Fruit fly (Drosophila melanogaster): ENCODE measurements around the gene CG5466.

The CG5466 gene

DNA sequence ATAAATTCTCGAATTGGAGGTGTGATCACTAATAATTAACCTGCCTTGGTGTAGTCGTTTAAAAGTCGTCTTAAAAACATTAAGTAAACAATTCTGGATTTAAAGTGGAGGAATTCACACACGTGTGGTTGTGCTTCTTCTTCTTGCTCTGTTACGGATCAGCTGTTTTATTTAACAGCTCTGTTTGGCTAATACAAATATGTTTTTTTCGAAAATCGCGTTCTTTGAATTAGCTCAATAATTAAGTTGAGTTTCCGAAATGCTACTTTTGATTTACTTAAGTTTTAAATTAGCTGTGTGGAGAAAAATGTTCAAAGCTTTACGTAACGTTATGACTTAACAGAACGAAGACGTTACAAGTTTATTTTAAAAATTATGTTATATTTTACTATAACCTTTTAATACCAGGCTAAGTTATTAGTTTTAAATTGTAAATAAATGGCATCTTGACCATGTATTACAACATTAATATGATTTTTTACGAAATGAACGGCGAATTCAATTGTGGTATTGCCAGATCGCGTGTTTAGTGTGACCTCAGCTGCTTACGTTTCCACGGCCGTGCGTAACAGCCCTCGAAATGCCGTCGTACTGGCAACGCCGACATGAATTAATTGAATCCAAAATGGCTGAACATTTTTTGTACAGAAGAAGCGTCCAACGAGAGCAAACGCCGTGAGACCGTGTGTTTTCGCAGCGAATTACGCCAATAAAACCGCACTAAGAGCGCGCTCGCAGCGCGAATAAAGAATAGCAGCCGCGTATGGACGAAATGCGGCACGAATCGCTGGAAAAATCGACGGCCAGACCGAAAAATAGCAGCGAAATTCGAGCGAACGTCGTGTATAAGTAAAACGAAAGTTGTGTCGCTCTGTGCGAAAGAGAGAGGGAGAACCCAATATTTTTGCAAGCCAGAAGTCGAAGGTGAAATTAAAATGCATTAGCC, 24.9 kb upstream of the CG5466 start, which contains the start of the genes Pus1 and bon (continued):
- TF ChIP-seq hbn (GFP tag; IDR thresholded peaks at IDR 0.05; ENCODE audit: partially characterized antibody) (no peak), CG34422 (GFP tag; IDR thresholded peaks at IDR 0.05) (peak; percentile 72; the same call in 2 of the 3 replicates), CrebB (tag; optimal IDR thresholded peaks at IDR 0.05) (no peak), zfh2 (GFP tag; optimal IDR thresholded peaks at IDR 0.05) (peak; percentile 17), CG7556 (GFP tag; optimal IDR thresholded peaks at IDR 0.05) (no peak), CG2120 (GFP tag; optimal IDR thresholded peaks at IDR 0.05) (peak; percentile 50), Awh (GFP tag; IDR thresholded peaks at IDR 0.05) (no peak), CG30020 (tag; optimal IDR thresholded peaks at IDR 0.05) (peak; percentile 43), Oli (tag; optimal IDR thresholded peaks at IDR 0.05) (no peak), CG4854 (GFP tag; optimal IDR thresholded peaks at IDR 0.05) (no peak), disco-r (GFP tag; optimal IDR thresholded peaks at IDR 0.05) (no peak), klu (GFP tag; IDR thresholded peaks at IDR 0.05) (no peak), pum (GFP tag; optimal IDR thresholded peaks at IDR 0.05) (peak; percentile 14), tup (GFP tag; optimal IDR thresholded peaks at IDR 0.05) (no peak), tin (GFP tag; optimal IDR thresholded peaks at IDR 0.05) (peak; percentile 30), tna (GFP tag; IDR thresholded peaks at IDR 0.05; ENCODE audit: partially characterized antibody) (peak; percentile 46; the same call in 1 of the 2 replicates), sob (GFP tag; IDR thresholded peaks at IDR 0.05) (peak; percentile 22; the same call in 1 of the 2 replicates), nerfin-1 (tag; optimal IDR thresholded peaks at IDR 0.05) (peak; percentile 90), CG3995 (GFP tag; optimal IDR thresholded peaks at IDR 0.05) (no peak), CG6254 (GFP tag; optimal IDR thresholded peaks at IDR 0.05) (no peak), Dad (GFP tag; optimal IDR thresholded peaks at IDR 0.05) (no peak), CG9437 (GFP tag; optimal IDR thresholded peaks at IDR 0.05) (peak; percentile 100), CG8924 (tag; optimal IDR thresholded peaks at IDR 0.05) (peak; percentile 36), CG4730 (GFP tag; IDR thresholded peaks at IDR 0.05) (no peak), danr (GFP tag; IDR thresholded peaks at IDR 0.05) (no peak), CG16813 (GFP tag; IDR thresholded peaks at IDR 0.05; ENCODE audit: partially characterized antibody) (peak; percentile 14; the same call in 1 of the 3 replicates), Ets97D (GFP tag; optimal IDR thresholded peaks at IDR 0.05) (peak; percentile 83), tx (GFP tag; optimal IDR thresholded peaks at IDR 0.05) (peak; percentile 33), kay (GFP tag; optimal IDR thresholded peaks at IDR 0.05) (no peak), CG13287 (GFP tag; IDR thresholded peaks at IDR 0.05; ENCODE audit: partially characterized antibody) (peak; percentile 39; the same call in 1 of the 2 replicates), CG31441 (GFP tag; IDR thresholded peaks at IDR 0.05) (0 out of 2 replicates have a peak, but pooled peaks have one; percentile 21), rib (GFP tag; IDR thresholded peaks at IDR 0.05) (peak; percentile 48; the same call in 1 of the 2 replicates), CG7839 (tag; optimal IDR thresholded peaks at IDR 0.05) (peak; percentile 1), NC2β (GFP tag; optimal IDR thresholded peaks at IDR 0.05) (peak; percentile 46), chn (GFP tag; optimal IDR thresholded peaks at IDR 0.05) (peak; percentile 5), MESR4 (GFP tag; optimal IDR thresholded peaks at IDR 0.05) (peak; percentile 84), abd-A (tag; optimal IDR thresholded peaks at IDR 0.05) (no peak), da (GFP tag; optimal IDR thresholded peaks at IDR 0.05) (no peak), PHDP (tag; optimal IDR thresholded peaks at IDR 0.05) (no peak), cwo (GFP tag; optimal IDR thresholded peaks at IDR 0.05) (peak; percentile 75), CG30403 (GFP tag; optimal IDR thresholded peaks at IDR 0.05) (peak; percentile 25), jumu (GFP tag; optimal IDR thresholded peaks at IDR 0.05) (peak; percentile 32), CG10959 (GFP tag; IDR thresholded peaks at IDR 0.05) (no peak), ham (GFP tag; IDR thresholded peaks at IDR 0.05) (no peak), CG17186 (GFP tag; optimal IDR thresholded peaks at IDR 0.05) (peak; percentile 64), Antp (GFP tag; optimal IDR thresholded peaks at IDR 0.05) (peak; percentile 49), ind (GFP tag; optimal IDR thresholded peaks at IDR 0.05) (peak; percentile 26), CG18764 (GFP tag; optimal IDR thresholded peaks at IDR 0.05) (peak; percentile 97)
